Comparison of ENCODE assay signal across 3 fruit fly cellular contexts in genomic region chr3R:5037532-5037931, dm6.
A peak's percentile ranks its signal among the peaks of the same experiment; 100 is the strongest.
TF ChIP-seq lines count a peak whose summit lies in the region.

No protein-coding gene starts in this region.

- TF ChIP-seq CTCF in whole organism, embryonic (GFP tag; optimal IDR thresholded peaks at IDR 0.05; lab: Kevin White, UChicago): no peak

TF ChIP-seq in whole organism, embryonic, 481 proteins besides CTCF, POLR2A, EP300 and RAD21:
- TF ChIP-seq dan (GFP tag; IDR thresholded peaks at IDR 0.05; lab: Robert Waterston, UW) (no peak), CG2120 (GFP tag; optimal IDR thresholded peaks at IDR 0.05; lab: Kevin White, UChicago) (no peak), sc (optimal IDR thresholded peaks at IDR 0.05; lab: Kevin White, UChicago) (no peak), sc (GFP tag; optimal IDR thresholded peaks at IDR 0.05; lab: Kevin White, UChicago) (no peak), h (optimal IDR thresholded peaks at IDR 0.05; lab: Kevin White, UChicago) (no peak), slp2 (GFP tag; optimal IDR thresholded peaks at IDR 0.05; lab: Kevin White, UChicago) (no peak), gem (tag; optimal IDR thresholded peaks at IDR 0.05; lab: Kevin White, UChicago) (peak; percentile 4), Med (GFP tag; lab: Kevin White, UChicago) (no peak), CG3847 (GFP tag; IDR thresholded peaks at IDR 0.05; lab: Robert Waterston, UW) (no peak), fd102C (GFP tag; optimal IDR thresholded peaks at IDR 0.05; lab: Kevin White, UChicago) (no peak), CG10979 (tag; optimal IDR thresholded peaks at IDR 0.05; lab: Kevin White, UChicago) (no peak), CG18262 (tag; optimal IDR thresholded peaks at IDR 0.05; lab: Kevin White, UChicago) (peak; percentile 6), disco-r (GFP tag; optimal IDR thresholded peaks at IDR 0.05; lab: Kevin White, UChicago) (no peak), CG1603 (tag; optimal IDR thresholded peaks at IDR 0.05; lab: Kevin White, UChicago) (peak; percentile 0), eve (GFP tag; optimal IDR thresholded peaks at IDR 0.05; lab: Kevin White, UChicago) (peak in 1 of 2 experiments; percentile 49), sens (GFP tag; lab: Kevin White, UChicago) (peak; percentile 53), zen (tag; optimal IDR thresholded peaks at IDR 0.05; lab: Kevin White, UChicago) (no peak), stwl (tag; optimal IDR thresholded peaks at IDR 0.05; lab: Kevin White, UChicago) (no peak), Lim3 (GFP tag; IDR thresholded peaks at IDR 0.05; lab: Robert Waterston, UW) (no peak), CG12769 (tag; optimal IDR thresholded peaks at IDR 0.05; lab: Kevin White, UChicago) (no peak), CG2889 (GFP tag; IDR thresholded peaks at IDR 0.05; lab: Robert Waterston, UW) (no peak), ind (GFP tag; optimal IDR thresholded peaks at IDR 0.05; lab: Kevin White, UChicago) (no peak), Sry-β (GFP tag; optimal IDR thresholded peaks at IDR 0.05; lab: Kevin White, UChicago) (no peak)
TF ChIP-seq in whole organism, embryonic: peak in this region for 5.

TF ChIP-seq in whole organism, prepupa, 60 proteins besides CTCF, POLR2A, EP300 and RAD21:
- TF ChIP-seq Hr4 (GFP tag; optimal IDR thresholded peaks at IDR 0.05; lab: Kevin White, UChicago) (peak; percentile 24), Hr39 (GFP tag; optimal IDR thresholded peaks at IDR 0.05; lab: Kevin White, UChicago) (peak; percentile 2), esn (GFP tag; optimal IDR thresholded peaks at IDR 0.05; lab: Kevin White, UChicago) (peak; percentile 6), CG11902 (GFP tag; optimal IDR thresholded peaks at IDR 0.05; lab: Kevin White, UChicago) (no peak), Lpt (GFP tag; optimal IDR thresholded peaks at IDR 0.05; lab: Kevin White, UChicago) (no peak), CG8632 (GFP tag; optimal IDR thresholded peaks at IDR 0.05; lab: Kevin White, UChicago) (no peak), dac (GFP tag; optimal IDR thresholded peaks at IDR 0.05; lab: Kevin White, UChicago) (no peak), CG34406 (GFP tag; optimal IDR thresholded peaks at IDR 0.05; lab: Kevin White, UChicago) (no peak), CG6276 (GFP tag; optimal IDR thresholded peaks at IDR 0.05; lab: Kevin White, UChicago) (no peak), Eip78C (GFP tag; lab: Kevin White, UChicago) (peak; percentile 86), ss (GFP tag; optimal IDR thresholded peaks at IDR 0.05; lab: Kevin White, UChicago) (no peak), CG32006 (GFP tag; optimal IDR thresholded peaks at IDR 0.05; lab: Kevin White, UChicago) (peak; percentile 33), Met (GFP tag; optimal IDR thresholded peaks at IDR 0.05; lab: Kevin White, UChicago) (peak; percentile 40), CG7368 (GFP tag; optimal IDR thresholded peaks at IDR 0.05; lab: Kevin White, UChicago) (no peak), CG4318 (GFP tag; optimal IDR thresholded peaks at IDR 0.05; lab: Kevin White, UChicago) (peak; percentile 24), CG6792 (GFP tag; optimal IDR thresholded peaks at IDR 0.05; lab: Kevin White, UChicago) (peak; percentile 2), CG15336 (GFP tag; IDR thresholded peaks at IDR 0.05; lab: Robert Waterston, UW) (no peak), svp (GFP tag; lab: Kevin White, UChicago) (peak; percentile 69), OdsH (GFP tag; optimal IDR thresholded peaks at IDR 0.05; lab: Kevin White, UChicago) (peak; percentile 25), spab (GFP tag; optimal IDR thresholded peaks at IDR 0.05; lab: Kevin White, UChicago) (peak; percentile 15), CG31627 (GFP tag; optimal IDR thresholded peaks at IDR 0.05; lab: Kevin White, UChicago) (no peak), Sox102F (GFP tag; optimal IDR thresholded peaks at IDR 0.05; lab: Kevin White, UChicago) (no peak)
TF ChIP-seq in whole organism, prepupa: peak in this region for 11.

TF ChIP-seq in whole organism, pupa, 21 proteins besides CTCF, POLR2A, EP300 and RAD21:
- TF ChIP-seq CG8159 (tag; optimal IDR thresholded peaks at IDR 0.05; lab: Kevin White, UChicago): peak; percentile 25
- TF ChIP-seq CG4496 (GFP tag; IDR thresholded peaks at IDR 0.05; lab: Robert Waterston, UW): no peak

Comparison
In these comparisons a context has a peak if more than half of its experiments do, and no peak if none do; other contexts are left out.
1. Of the 7 proteins assayed by ChIP-seq in both whole organism, embryonic and whole organism, prepupa: peak only in whole organism, embryonic: none; only in whole organism, prepupa: Hr39; in both: none; in neither: 6.